Worm (Caenorhabditis elegans): Measurements from ENCODE around the gene try-10.

The try-10 gene

DNA sequence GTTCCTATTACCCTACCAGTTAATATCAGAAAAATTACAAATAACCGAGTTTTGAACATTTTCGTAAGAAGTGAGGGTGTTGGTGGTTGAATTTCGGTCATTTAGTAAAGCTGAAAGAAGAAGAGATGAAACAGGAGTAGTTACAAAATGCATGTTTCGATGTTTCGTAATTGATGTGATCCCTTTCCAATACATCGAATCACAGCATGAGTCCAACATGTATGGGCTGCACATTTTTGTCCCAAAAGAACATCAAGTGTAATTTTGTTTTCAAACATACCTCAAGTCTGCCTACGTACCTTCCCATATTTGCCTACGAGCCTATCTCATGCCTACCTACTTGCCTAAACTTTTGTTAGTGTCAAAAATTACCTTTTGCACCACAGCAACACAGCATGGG, 23.4 kb upstream of the try-10 start, which contains the start of gene W07G4.2:
Gene W07G4.2 (minus strand): TSS at position 101 of the 400 bp plus-strand sequence.
- TF ChIP-seq unc-39 (tag; optimal IDR thresholded peaks at IDR 0.05) (no peak), nhr-43 (tag; optimal IDR thresholded peaks at IDR 0.05; ENCODE audit: poor library complexity, severe bottlenecking) (no peak), R02D3.7 (tag; optimal IDR thresholded peaks at IDR 0.05) (no peak), pqm-1 (tag; optimal IDR thresholded peaks at IDR 0.05) (no peak), nhr-23 (tag; optimal IDR thresholded peaks at IDR 0.05) (no peak), hmg-11 (tag; optimal IDR thresholded peaks at IDR 0.05) (no peak), eor-1 (tag; optimal IDR thresholded peaks at IDR 0.05) (no peak), nhr-28 (tag; optimal IDR thresholded peaks at IDR 0.05) (no peak), ztf-4 (tag; optimal IDR thresholded peaks at IDR 0.05) (no peak), ceh-82 (tag; optimal IDR thresholded peaks at IDR 0.05) (no peak)

- TF ChIP-seq ceh-82 (tag; optimal IDR thresholded peaks at IDR 0.05) (no peak), nhr-77 (tag; optimal IDR thresholded peaks at IDR 0.05) (no peak), ztf-11 (tag; optimal IDR thresholded peaks at IDR 0.05) (no peak), egl-27 (tag; optimal IDR thresholded peaks at IDR 0.05) (no peak)
Observed at ce11 chrV:13034604-13035003, 21.5 kb upstream of the try-10 start, which contains the start of gene W07G4.7. Gene W07G4.7 (minus strand): TSS chrV:13034704.

DNA sequence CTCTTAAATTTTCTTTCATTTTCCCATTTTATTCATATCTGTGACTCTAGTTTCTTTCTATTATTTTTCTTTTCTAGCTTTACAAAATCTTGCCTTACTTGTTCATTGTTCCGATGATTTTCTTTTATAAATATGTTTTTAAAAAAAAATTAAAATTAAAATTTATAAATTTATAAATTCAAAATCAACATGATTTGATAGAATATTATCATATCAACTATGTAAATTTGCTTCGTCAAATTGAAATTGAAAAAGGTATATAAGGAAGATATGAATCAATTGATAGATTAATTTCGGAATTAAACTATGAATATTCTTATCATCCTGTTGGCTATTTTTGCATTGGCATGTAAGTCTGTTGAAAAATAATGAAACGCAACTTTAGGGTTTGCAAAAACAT, 20.2 kb upstream of the try-10 start, which contains the start of gene W07G4.1:
Gene W07G4.1 (plus strand): TSS at position 301 of the 400 bp plus-strand sequence.
- TF ChIP-seq mml-1 (tag; optimal IDR thresholded peaks at IDR 0.05) (no peak), ceh-82 (tag; optimal IDR thresholded peaks at IDR 0.05) (no peak), ztf-4 (tag; optimal IDR thresholded peaks at IDR 0.05) (no peak), nhr-11 (tag; optimal IDR thresholded peaks at IDR 0.05) (no peak), egl-27 (tag; optimal IDR thresholded peaks at IDR 0.05) (no peak), fkh-10 (GFP tag; optimal IDR thresholded peaks at IDR 0.05) (no peak)

DNA sequence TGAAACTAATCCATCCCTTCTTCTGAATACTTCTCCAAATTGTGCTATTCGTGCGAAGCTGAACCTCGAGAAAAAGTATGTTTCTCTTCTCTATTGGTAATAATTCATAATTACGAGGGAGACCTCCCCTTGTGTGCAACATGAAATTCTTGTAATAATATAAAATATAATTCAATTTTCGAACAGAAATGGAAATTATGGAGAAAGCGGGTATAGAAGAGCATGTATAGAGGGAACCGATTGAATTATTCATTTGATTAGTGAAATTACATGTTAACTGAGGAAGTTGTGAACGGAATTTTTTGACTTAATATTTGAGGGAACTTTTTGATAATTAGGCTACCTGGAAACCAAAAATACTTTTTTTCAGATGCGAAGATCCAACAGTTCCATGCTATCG, 15.8 kb upstream of the try-10 start:
- TF ChIP-seq fkh-10 (GFP tag; optimal IDR thresholded peaks at IDR 0.05) (peak; percentile 13), pha-4 (tag; optimal IDR thresholded peaks at IDR 0.05) (no peak)

- TF ChIP-seq elt-2 (tag; optimal IDR thresholded peaks at IDR 0.05) (peak; percentile 17), nfya-1 (tag; optimal IDR thresholded peaks at IDR 0.05; ENCODE audit: insufficient read depth) (no peak), egl-27 (tag; optimal IDR thresholded peaks at IDR 0.05) (no peak), lin-15B (tag; optimal IDR thresholded peaks at IDR 0.05) (no peak)
Observed at ce11 chrV:13026631-13027299, 13.7 kb upstream of the try-10 start.

- no peak for TF ChIP-seq sea-2 (GFP tag; optimal IDR thresholded peaks at IDR 0.05)
- no peak for TF ChIP-seq ztf-4 (tag; optimal IDR thresholded peaks at IDR 0.05)
- TF ChIP-seq unc-39 (tag; optimal IDR thresholded peaks at IDR 0.05): no peak
Observed at ce11 chrV:13025283-13025682, 12.2 kb upstream of the try-10 start.

- TF ChIP-seq nhr-67 (tag; optimal IDR thresholded peaks at IDR 0.05) (no peak), zag-1 (tag; optimal IDR thresholded peaks at IDR 0.05) (no peak), elt-2 (tag; optimal IDR thresholded peaks at IDR 0.05) (no peak), fos-1 (tag; optimal IDR thresholded peaks at IDR 0.05) (no peak), ZK546.5 (tag; optimal IDR thresholded peaks at IDR 0.05) (no peak), nhr-237 (tag; optimal IDR thresholded peaks at IDR 0.05) (no peak), sea-2 (GFP tag; optimal IDR thresholded peaks at IDR 0.05) (no peak), eor-1 (tag; optimal IDR thresholded peaks at IDR 0.05) (no peak), ztf-4 (tag; optimal IDR thresholded peaks at IDR 0.05) (no peak), hmg-11 (tag; optimal IDR thresholded peaks at IDR 0.05) (no peak)
Observed at ce11 chrV:13024499-13024898, 11.4 kb upstream of the try-10 start.

- TF ChIP-seq elt-1 (tag; optimal IDR thresholded peaks at IDR 0.05): no peak
Observed at ce11 chrV:13022265-13022664, 9.2 kb upstream of the try-10 start.
